Comparison of ENCODE assay signal across 2 fruit fly cellular contexts in the genomic region with DNA sequence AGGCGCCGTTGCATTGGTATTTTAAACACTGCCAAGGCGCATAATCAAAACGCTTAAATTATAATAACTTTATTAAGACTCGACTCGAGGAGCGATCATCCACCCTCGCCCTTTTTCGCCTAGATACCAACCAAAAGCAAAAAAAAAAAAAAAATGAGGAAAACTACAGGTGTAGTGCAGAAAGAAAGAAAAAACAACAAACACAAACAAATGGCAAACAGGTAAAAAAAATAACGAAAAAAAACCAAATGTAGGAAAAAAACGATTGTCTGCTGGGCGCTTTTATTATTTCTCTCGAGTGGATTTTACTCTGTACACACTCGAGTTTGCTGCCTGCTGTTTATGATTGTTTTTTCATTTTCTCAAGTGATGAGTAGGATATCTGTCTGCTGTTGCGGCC.
TF ChIP-seq lines count a peak whose summit lies in the region.

No protein-coding gene starts in this region.

TF ChIP-seq in whole organism, prepupa, 60 proteins besides CTCF, POLR2A, EP300 and RAD21:
- TF ChIP-seq Ets21C (GFP tag; optimal IDR thresholded peaks at IDR 0.05; lab: Kevin White, UChicago): no peak
- TF ChIP-seq pdm3 (GFP tag; optimal IDR thresholded peaks at IDR 0.05; lab: Kevin White, UChicago): peak; percentile 8
- no peak for TF ChIP-seq CG8319 (GFP tag; optimal IDR thresholded peaks at IDR 0.05; lab: Kevin White, UChicago)
- TF ChIP-seq acj6 (GFP tag; optimal IDR thresholded peaks at IDR 0.05; lab: Kevin White, UChicago): no peak
- peak; percentile 59; the same call in 2 of the 3 replicates for TF ChIP-seq CG8119 (GFP tag; IDR thresholded peaks at IDR 0.05; lab: Robert Waterston, UW)
- peak; percentile 3 to 4 for TF ChIP-seq ss (GFP tag; optimal IDR thresholded peaks at IDR 0.05; lab: Kevin White, UChicago)
- no peak for TF ChIP-seq CG31627 (GFP tag; optimal IDR thresholded peaks at IDR 0.05; lab: Kevin White, UChicago)
- TF ChIP-seq CG6792 (GFP tag; optimal IDR thresholded peaks at IDR 0.05; lab: Kevin White, UChicago): no peak
- no peak for TF ChIP-seq Eip93F (GFP tag; optimal IDR thresholded peaks at IDR 0.05; lab: Kevin White, UChicago)
- peak; percentile 22; the same call in 1 of the 3 replicates for TF ChIP-seq CG6163 (GFP tag; IDR thresholded peaks at IDR 0.05; lab: Robert Waterston, UW)
- peak in 1 of 2 experiments; percentile 3 for TF ChIP-seq salr (GFP tag; optimal IDR thresholded peaks at IDR 0.05; lab: Kevin White, UChicago)
- TF ChIP-seq CG10631 (GFP tag; optimal IDR thresholded peaks at IDR 0.05; lab: Kevin White, UChicago): peak; percentile 9
- peak; percentile 5 for TF ChIP-seq Lpt (GFP tag; optimal IDR thresholded peaks at IDR 0.05; lab: Kevin White, UChicago)
- TF ChIP-seq CG15336 (GFP tag; IDR thresholded peaks at IDR 0.05; lab: Robert Waterston, UW): no peak; the same call in 1 of the 2 replicates
- peak; percentile 68 for TF ChIP-seq Eip78C (GFP tag; lab: Kevin White, UChicago)
- peak; percentile 15 for TF ChIP-seq CG32006 (GFP tag; optimal IDR thresholded peaks at IDR 0.05; lab: Kevin White, UChicago)
- no peak for TF ChIP-seq CG6854 (GFP tag; optimal IDR thresholded peaks at IDR 0.05; lab: Kevin White, UChicago)
- TF ChIP-seq CG3032 (tag; optimal IDR thresholded peaks at IDR 0.05; lab: Kevin White, UChicago): peak; percentile 12
- TF ChIP-seq CG6276 (GFP tag; optimal IDR thresholded peaks at IDR 0.05; lab: Kevin White, UChicago): peak; percentile 28
- TF ChIP-seq eg (GFP tag; IDR thresholded peaks at IDR 0.05; lab: Robert Waterston, UW): peak; percentile 58; the same call in 1 of the 3 replicates

TF ChIP-seq in whole organism, pupa, 21 proteins besides CTCF, POLR2A, EP300 and RAD21:
- TF ChIP-seq CG14655 (GFP tag; optimal IDR thresholded peaks at IDR 0.05; lab: Kevin White, UChicago) (peak; percentile 11), D1 (tag; optimal IDR thresholded peaks at IDR 0.05; lab: Kevin White, UChicago) (no peak), Pif1B (GFP tag; optimal IDR thresholded peaks at IDR 0.05; lab: Kevin White, UChicago) (peak; percentile 11), CG8159 (tag; optimal IDR thresholded peaks at IDR 0.05; lab: Kevin White, UChicago) (no peak), gl (tag; optimal IDR thresholded peaks at IDR 0.05; lab: Kevin White, UChicago) (no peak), fd96Ca (GFP tag; IDR thresholded peaks at IDR 0.05; lab: Robert Waterston, UW) (peak; percentile 39; the same call in 1 of the 3 replicates), CG34367 (tag; optimal IDR thresholded peaks at IDR 0.05; lab: Kevin White, UChicago) (peak; percentile 23), CG32121 (GFP tag; IDR thresholded peaks at IDR 0.05; lab: Robert Waterston, UW) (no peak), CG15710 (tag; optimal IDR thresholded peaks at IDR 0.05; lab: Kevin White, UChicago) (no peak), Pif1A (GFP tag; optimal IDR thresholded peaks at IDR 0.05; lab: Kevin White, UChicago) (peak; percentile 47), CG13204 (GFP tag; optimal IDR thresholded peaks at IDR 0.05; lab: Kevin White, UChicago) (no peak), CG17806 (tag; optimal IDR thresholded peaks at IDR 0.05; lab: Kevin White, UChicago) (no peak), rn (GFP tag; IDR thresholded peaks at IDR 0.05; lab: Robert Waterston, UW) (no peak), CG8301 (tag; optimal IDR thresholded peaks at IDR 0.05; lab: Kevin White, UChicago) (no peak), CG4496 (GFP tag; IDR thresholded peaks at IDR 0.05; lab: Robert Waterston, UW) (peak; percentile 32; the same call in 1 of the 3 replicates), Snoo (tag; optimal IDR thresholded peaks at IDR 0.05; lab: Kevin White, UChicago) (no peak), Ets98B (GFP tag; IDR thresholded peaks at IDR 0.05; lab: Robert Waterston, UW) (no peak), CG10348 (GFP tag; IDR thresholded peaks at IDR 0.05; lab: Robert Waterston, UW) (no peak), CG12605 (GFP tag; IDR thresholded peaks at IDR 0.05; lab: Robert Waterston, UW) (no peak), EcR (GFP tag; optimal IDR thresholded peaks at IDR 0.05; lab: Kevin White, UChicago) (no peak), CG9948 (tag; optimal IDR thresholded peaks at IDR 0.05; lab: Kevin White, UChicago) (peak; percentile 10)
